Worm (Caenorhabditis elegans) whole organism, mixed stage, embryonic: ENCODE measurements around the gene W09G12.9.

ENCODE experiments used
- M03D4.4 ChIP-seq: sonication (generic microtip); optimal IDR thresholded peaks from 2 replicates; lab custom pipeline; 2017; ENCODE audit warnings: mild to moderate bottlenecking, missing genetic modification characterization, missing compliant biosample characterization
- bed-3 ChIP-seq: fragments of 200-800 bp; sonication (Bioruptor generic); optimal IDR thresholded peaks from 3 replicates; lab custom pipeline; 2018; ENCODE audit warnings: mild to moderate bottlenecking, missing genetic modification characterization, moderate library complexity, missing compliant biosample characterization
- ceh-39 ChIP-seq: fragments of 150-350 bp; optimal IDR thresholded peaks from 2 replicates; lab custom pipeline; 2014; ENCODE audit warnings: missing biosample characterization, missing genetic modification characterization
- ceh-43 ChIP-seq: fragments of 200-800 bp; sonication (Bioruptor generic); optimal IDR thresholded peaks from 2 replicates; lab custom pipeline; 2018; ENCODE audit warnings: mild to moderate bottlenecking, missing genetic modification characterization, moderate library complexity, missing compliant biosample characterization
- ceh-83 ChIP-seq: fragments of 200-800 bp; sonication (Bioruptor generic); optimal IDR thresholded peaks from 2 replicates; lab custom pipeline; 2018; ENCODE audit warnings: mild to moderate bottlenecking, missing genetic modification characterization, missing compliant biosample characterization
- ces-1 ChIP-seq: fragments of 150-350 bp; optimal IDR thresholded peaks from 2 replicates; lab custom pipeline; 2014; ENCODE audit warnings: missing biosample characterization, missing genetic modification reagents, missing genetic modification characterization
- cnd-1 ChIP-seq: fragments of 200-800 bp; sonication (Bioruptor generic); optimal IDR thresholded peaks from 2 replicates; lab custom pipeline; 2018; ENCODE audit warnings: mild to moderate bottlenecking, missing genetic modification characterization, missing compliant biosample characterization
- drap-1 ChIP-seq: fragments of 200-800 bp; sonication (Bioruptor generic); optimal IDR thresholded peaks from 3 replicates; lab custom pipeline; 2018; ENCODE audit warnings: mild to moderate bottlenecking, missing genetic modification characterization, missing compliant biosample characterization
- elt-1 ChIP-seq: sonication (generic microtip); optimal IDR thresholded peaks from 2 replicates; lab custom pipeline; 2017; ENCODE audit warnings: missing genetic modification characterization, mild to moderate bottlenecking, missing compliant biosample characterization, antibody characterized with exemption, moderate library complexity, borderline replicate concordance; ENCODE audit not compliant: insufficient read depth
- flh-1 ChIP-seq: fragments of 200-800 bp; sonication (Bioruptor generic); optimal IDR thresholded peaks from 2 replicates; lab custom pipeline; 2018; ENCODE audit warnings: mild to moderate bottlenecking, missing genetic modification characterization, moderate library complexity, missing compliant biosample characterization
- ham-2 ChIP-seq: fragments of 200-800 bp; sonication (Bioruptor generic); optimal IDR thresholded peaks from 2 replicates; lab custom pipeline; 2018; ENCODE audit warnings: mild to moderate bottlenecking, missing genetic modification characterization, missing compliant biosample characterization
- lin-32 ChIP-seq: fragments of 200-800 bp; sonication (Bioruptor generic); optimal IDR thresholded peaks from 2 replicates; lab custom pipeline; 2018; ENCODE audit warnings: mild to moderate bottlenecking, missing genetic modification characterization, missing compliant biosample characterization
- lsy-2 ChIP-seq: fragments of 150-350 bp; optimal IDR thresholded peaks from 2 replicates; lab custom pipeline; 2014; ENCODE audit warnings: missing biosample characterization, missing genetic modification characterization
- mab-5 ChIP-seq: fragments of 150-350 bp; optimal IDR thresholded peaks from 2 replicates; lab custom pipeline; 2014; ENCODE audit warnings: missing biosample characterization, missing genetic modification characterization
- mep-1 ChIP-seq: fragments of 150-350 bp; optimal IDR thresholded peaks from 2 replicates; lab custom pipeline; 2017; ENCODE audit warnings: missing biosample characterization, missing genetic modification reagents, missing genetic modification characterization, inconsistent platforms
- nhr-2 ChIP-seq: fragments of 150-350 bp; optimal IDR thresholded peaks from 2 replicates; lab custom pipeline; 2014; ENCODE audit warnings: missing biosample characterization, missing genetic modification characterization
- nhr-237 ChIP-seq: fragments of 150-350 bp; optimal IDR thresholded peaks from 2 replicates; lab custom pipeline; 2014; ENCODE audit warnings: missing biosample characterization, missing genetic modification characterization
- nhr-28 ChIP-seq: fragments of 150-350 bp; optimal IDR thresholded peaks from 2 replicates; lab custom pipeline; 2014; ENCODE audit warnings: missing biosample characterization, missing genetic modification characterization
- nhr-76 ChIP-seq: sonication (generic microtip); optimal IDR thresholded peaks from 2 replicates; lab custom pipeline; 2017; ENCODE audit warnings: missing biosample characterization, missing genetic modification characterization
- sem-2 ChIP-seq: fragments of 200-800 bp; sonication (Bioruptor generic); optimal IDR thresholded peaks from 2 replicates; lab custom pipeline; 2018; ENCODE audit warnings: mild to moderate bottlenecking, missing genetic modification characterization, missing compliant biosample characterization
- snpc-4 ChIP-seq: fragments of 150-350 bp; optimal IDR thresholded peaks from 2 replicates; lab custom pipeline; 2014; ENCODE audit warnings: missing biosample characterization, missing genetic modification characterization
- sptf-1 ChIP-seq: sonication (generic microtip); optimal IDR thresholded peaks from 2 replicates; lab custom pipeline; 2017; ENCODE audit warnings: mild to moderate bottlenecking, missing genetic modification characterization, moderate library complexity, missing compliant biosample characterization
- unc-120 ChIP-seq: sonication (generic microtip); optimal IDR thresholded peaks from 2 replicates; lab custom pipeline; 2017; ENCODE audit warnings: missing genetic modification characterization, missing compliant biosample characterization; ENCODE audit not compliant: poor library complexity, severe bottlenecking
- unc-39 ChIP-seq: fragments of 150-350 bp; optimal IDR thresholded peaks from 2 replicates; lab custom pipeline; 2014; ENCODE audit warnings: missing biosample characterization, missing genetic modification characterization
- unc-62 ChIP-seq: fragments of 150-350 bp; optimal IDR thresholded peaks from 2 replicates; lab custom pipeline; 2014; ENCODE audit warnings: missing biosample characterization, missing genetic modification reagents, missing genetic modification characterization

W09G12.9 gene

ce11 chrIV:1216290-1216689, at the start of gene W09G12.9:
Gene W09G12.9, plus strand, starts transcription at chrIV:1216590.
- TF ChIP-seq sptf-1 (tag; lab: Kevin White, UChicago) (no peak), drap-1 (GFP tag; lab: Kevin White, UChicago) (no peak), unc-120 (tag; lab: Kevin White, UChicago) (no peak), ceh-39 (tag; lab: Kevin White, UChicago) (no peak), unc-39 (tag; lab: Kevin White, UChicago) (no peak), nhr-2 (tag; lab: Kevin White, UChicago) (no peak)

- no peak for TF ChIP-seq bed-3 (GFP tag; lab: Kevin White, UChicago)
- no peak for TF ChIP-seq lin-32 (GFP tag; lab: Kevin White, UChicago)
- no peak for TF ChIP-seq unc-39 (tag; lab: Kevin White, UChicago)
- no peak for TF ChIP-seq snpc-4 (tag; lab: Kevin White, UChicago)
- no peak for TF ChIP-seq nhr-28 (tag; lab: Kevin White, UChicago)
- TF ChIP-seq ceh-43 (GFP tag; lab: Kevin White, UChicago), result no peak
- no peak for TF ChIP-seq drap-1 (GFP tag; lab: Kevin White, UChicago)
- no peak for TF ChIP-seq ham-2 (GFP tag; lab: Kevin White, UChicago)
- TF ChIP-seq mab-5, result no peak
- TF ChIP-seq flh-1 (GFP tag; lab: Kevin White, UChicago), result no peak
- no peak for TF ChIP-seq ceh-39 (tag; lab: Kevin White, UChicago)
Measured at ce11 chrIV:1167352-1167751, 49.0 kb upstream of the W09G12.9 start.

ce11 chrIV:1168311-1168965, 48.0 kb upstream of the W09G12.9 start:
- TF ChIP-seq M03D4.4 (tag; lab: Kevin White, UChicago) (peak; percentile 31), unc-62 (GFP tag; lab: Kevin White, UChicago) (peak; percentile 3), ceh-39 (tag; lab: Kevin White, UChicago) (no peak), flh-1 (GFP tag; lab: Kevin White, UChicago) (no peak), lsy-2 (tag; lab: Kevin White, UChicago) (no peak), nhr-2 (tag; lab: Kevin White, UChicago) (no peak), unc-120 (tag; lab: Kevin White, UChicago) (no peak), sem-2 (no peak), ces-1 (GFP tag; lab: Kevin White, UChicago) (peak; percentile 44), sptf-1 (tag; lab: Kevin White, UChicago) (peak; percentile 43)

ce11 chrIV:1170408-1170807, 46.0 kb upstream of the W09G12.9 start, which contains the start of gene cec-2:
Gene cec-2, plus strand, starts transcription at chrIV:1170708.
- no peak for TF ChIP-seq elt-1
- TF ChIP-seq ceh-83, result no peak
- TF ChIP-seq nhr-28 (tag; lab: Kevin White, UChicago), result no peak
- no peak for TF ChIP-seq unc-39 (tag; lab: Kevin White, UChicago)
- TF ChIP-seq cnd-1 (tag; lab: Kevin White, UChicago), result no peak

- TF ChIP-seq unc-120 (tag; lab: Kevin White, UChicago), result no peak
Measured at ce11 chrIV:1174411-1174810, 42.0 kb upstream of the W09G12.9 start.

- no peak for TF ChIP-seq sptf-1 (tag; lab: Kevin White, UChicago)
- TF ChIP-seq ces-1 (GFP tag; lab: Kevin White, UChicago), result no peak
- TF ChIP-seq cnd-1 (tag; lab: Kevin White, UChicago), result no peak
- TF ChIP-seq nhr-76, result no peak
- TF ChIP-seq ceh-43 (GFP tag; lab: Kevin White, UChicago), result no peak
- TF ChIP-seq, all 35 proteins: peak for 0
Measured at ce11 chrIV:1176613-1177012, 39.8 kb upstream of the W09G12.9 start.

- TF ChIP-seq lsy-2 (tag; lab: Kevin White, UChicago), result peak; percentile 23
- TF ChIP-seq nhr-237 (tag; lab: Kevin White, UChicago), result no peak
- TF ChIP-seq mep-1 (tag; lab: Kevin White, UChicago), result peak; percentile 0
- TF ChIP-seq ces-1 (GFP tag; lab: Kevin White, UChicago), result peak; percentile 41
Measured at ce11 chrIV:1177683-1178082, 38.7 kb upstream of the W09G12.9 start, which contains the start of gene Y104H12D.2. Gene Y104H12D.2, plus strand, starts transcription at chrIV:1178022.
